Worm (Caenorhabditis elegans): Measurements from ENCODE around the gene dod-3.

The dod-3 gene

DNA sequence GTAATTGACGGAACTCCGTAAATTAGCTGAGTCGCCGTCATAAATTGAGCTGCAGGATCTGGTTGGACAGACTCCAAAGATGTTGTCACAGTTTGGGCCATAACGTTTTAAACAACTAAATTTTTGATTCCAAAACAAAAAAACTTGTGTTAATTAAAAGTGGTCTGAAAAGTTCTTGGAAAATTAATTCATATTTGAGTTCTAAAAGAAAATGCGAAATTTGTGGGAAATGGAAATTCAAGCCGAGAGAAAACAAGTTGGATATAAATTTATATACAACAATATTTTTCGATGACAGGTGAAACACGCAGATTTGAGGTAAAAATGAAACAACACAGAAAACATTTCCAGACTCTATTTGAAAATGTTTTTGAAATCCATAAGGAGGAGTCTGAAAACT lies 5.7 kb downstream of the dod-3 start, which contains the start of gene srg-59:
TSS of gene srg-59 (minus strand) at position 101 of the 400 bp plus-strand sequence.
- TF ChIP-seq lin-32 (GFP tag; optimal IDR thresholded peaks at IDR 0.05) (no peak), unc-62 (GFP tag; optimal IDR thresholded peaks at IDR 0.05) (no peak), ces-1 (GFP tag; optimal IDR thresholded peaks at IDR 0.05) (no peak), drap-1 (GFP tag; optimal IDR thresholded peaks at IDR 0.05) (no peak), elt-1 (tag; optimal IDR thresholded peaks at IDR 0.05; ENCODE audit: borderline replicate concordance, insufficient read depth) (no peak), nhr-76 (tag; optimal IDR thresholded peaks at IDR 0.05) (no peak), unc-39 (tag; optimal IDR thresholded peaks at IDR 0.05) (no peak), M03D4.4 (tag; optimal IDR thresholded peaks at IDR 0.05) (no peak), lin-13 (tag; optimal IDR thresholded peaks at IDR 0.05) (no peak), ceh-39 (tag; optimal IDR thresholded peaks at IDR 0.05) (no peak), nhr-237 (tag; optimal IDR thresholded peaks at IDR 0.05) (no peak), flh-1 (GFP tag; optimal IDR thresholded peaks at IDR 0.05) (no peak)

DNA sequence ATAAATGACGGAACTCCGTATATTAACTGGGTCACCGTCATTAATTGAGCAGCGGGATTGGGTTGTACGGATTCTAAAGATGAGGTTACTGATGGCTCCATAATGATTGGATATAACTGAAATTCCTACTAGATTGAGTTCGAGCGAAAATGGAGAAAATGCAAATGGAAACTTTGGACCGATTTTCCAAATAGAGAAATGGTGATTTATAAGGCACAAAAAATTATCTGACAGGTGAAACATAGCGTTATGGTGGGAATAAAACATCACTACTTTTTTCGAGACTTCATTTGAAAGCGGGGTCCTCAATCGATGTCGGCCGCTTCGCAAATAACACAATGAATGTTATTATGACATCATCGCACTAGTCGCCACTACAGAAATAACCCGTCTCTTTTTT lies 8.3 kb downstream of the dod-3 start, which contains the start of gene srg-60:
TSS of gene srg-60 (minus strand) at position 101 of the 400 bp plus-strand sequence.
- TF ChIP-seq ceh-83 (GFP tag; optimal IDR thresholded peaks at IDR 0.05) (no peak), ham-2 (GFP tag; optimal IDR thresholded peaks at IDR 0.05) (no peak), mep-1 (tag; optimal IDR thresholded peaks at IDR 0.05) (no peak), flh-1 (GFP tag; optimal IDR thresholded peaks at IDR 0.05) (no peak), ces-1 (GFP tag; optimal IDR thresholded peaks at IDR 0.05) (no peak), snpc-4 (tag; optimal IDR thresholded peaks at IDR 0.05) (no peak), pha-4 (tag; optimal IDR thresholded peaks at IDR 0.05) (no peak), unc-120 (tag; optimal IDR thresholded peaks at IDR 0.05; ENCODE audit: poor library complexity, severe bottlenecking) (no peak), zip-8 (tag; optimal IDR thresholded peaks at IDR 0.05) (no peak), unc-62 (GFP tag; optimal IDR thresholded peaks at IDR 0.05) (no peak), nhr-28 (tag; optimal IDR thresholded peaks at IDR 0.05) (no peak), lin-13 (tag; optimal IDR thresholded peaks at IDR 0.05) (no peak), elt-1 (tag; optimal IDR thresholded peaks at IDR 0.05; ENCODE audit: borderline replicate concordance, insufficient read depth) (no peak), elt-3 (tag; optimal IDR thresholded peaks at IDR 0.05) (no peak), ztf-11 (tag; optimal IDR thresholded peaks at IDR 0.05) (no peak), ceh-39 (tag; optimal IDR thresholded peaks at IDR 0.05) (no peak), lsy-2 (tag; optimal IDR thresholded peaks at IDR 0.05) (no peak), sptf-1 (tag; optimal IDR thresholded peaks at IDR 0.05) (no peak), sem-2 (GFP tag; optimal IDR thresholded peaks at IDR 0.05) (no peak), mab-5 (tag; optimal IDR thresholded peaks at IDR 0.05) (no peak)

DNA sequence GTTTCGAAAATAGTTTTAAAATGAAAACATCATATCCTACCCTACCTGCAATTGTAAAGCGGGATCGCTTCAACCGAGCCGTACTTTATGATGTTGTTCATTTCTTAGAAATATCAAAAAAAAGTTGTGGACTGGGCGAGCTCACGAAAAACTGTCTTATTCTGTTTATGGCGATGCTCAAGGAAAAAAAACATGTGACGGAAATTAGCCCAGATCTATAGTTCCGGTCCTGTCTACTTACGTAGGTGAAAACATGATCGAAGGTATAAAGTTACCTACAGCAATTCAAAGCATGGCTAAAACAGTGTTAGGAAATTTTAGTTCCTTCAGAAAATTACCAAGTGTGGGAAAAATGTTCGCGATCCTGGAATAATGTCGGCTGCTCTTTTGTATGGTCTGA lies 10.1 kb downstream of the dod-3 start, which contains the start of gene srt-27:
TSS of gene srt-27 (minus strand) at position 101 of the 400 bp plus-strand sequence.
- TF ChIP-seq mls-2 (tag; optimal IDR thresholded peaks at IDR 0.05), result no peak
- no peak for TF ChIP-seq blmp-1 (tag; optimal IDR thresholded peaks at IDR 0.05)
- TF ChIP-seq pha-4 (tag; optimal IDR thresholded peaks at IDR 0.05), result no peak
- TF ChIP-seq unc-62 (GFP tag; optimal IDR thresholded peaks at IDR 0.05), result no peak
- TF ChIP-seq zip-8 (tag; optimal IDR thresholded peaks at IDR 0.05), result no peak
- no peak for TF ChIP-seq elt-3 (tag; optimal IDR thresholded peaks at IDR 0.05)
- TF ChIP-seq lin-13 (tag; optimal IDR thresholded peaks at IDR 0.05), result no peak

DNA sequence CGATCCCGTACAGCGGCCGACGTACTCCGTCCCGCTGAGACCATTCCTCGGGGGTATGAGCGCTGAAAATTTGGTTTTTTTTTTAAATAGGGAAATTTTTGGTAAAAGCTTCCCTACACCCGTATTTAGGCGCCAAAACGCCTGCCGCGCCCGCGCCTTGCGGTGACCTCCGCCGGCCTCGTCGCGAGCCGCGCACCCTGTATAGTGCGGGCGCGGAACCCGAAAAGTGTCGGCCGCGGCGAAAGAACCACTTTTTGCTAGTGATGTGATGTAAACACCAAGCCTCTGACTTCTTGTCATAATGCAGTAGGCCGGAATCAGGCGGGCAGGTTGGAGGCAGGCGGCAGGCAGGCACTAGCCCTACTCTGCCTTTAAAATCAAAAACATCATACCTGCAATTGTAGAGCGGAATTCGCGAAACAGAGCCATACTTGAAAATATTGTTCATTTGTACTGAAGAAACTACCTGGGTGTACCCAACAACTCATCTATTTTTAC lies 12.2 kb downstream of the dod-3 start, which contains the start of gene srt-29:
TSS of gene srt-29 (minus strand) at position 448 of the 498 bp plus-strand sequence.
- TF ChIP-seq nhr-76 (tag; optimal IDR thresholded peaks at IDR 0.05) (no peak), snpc-4 (tag; optimal IDR thresholded peaks at IDR 0.05) (no peak), ceh-43 (GFP tag; optimal IDR thresholded peaks at IDR 0.05) (no peak), nhr-28 (tag; optimal IDR thresholded peaks at IDR 0.05) (no peak), ceh-83 (GFP tag; optimal IDR thresholded peaks at IDR 0.05) (no peak), unc-120 (tag; optimal IDR thresholded peaks at IDR 0.05; ENCODE audit: poor library complexity, severe bottlenecking) (no peak), mep-1 (tag; optimal IDR thresholded peaks at IDR 0.05) (no peak), ceh-39 (tag; optimal IDR thresholded peaks at IDR 0.05) (no peak), lin-13 (tag; optimal IDR thresholded peaks at IDR 0.05) (no peak), elt-1 (tag; optimal IDR thresholded peaks at IDR 0.05; ENCODE audit: borderline replicate concordance, insufficient read depth) (no peak), pha-4 (tag; optimal IDR thresholded peaks at IDR 0.05) (no peak), cnd-1 (tag; optimal IDR thresholded peaks at IDR 0.05) (no peak), mab-5 (tag; optimal IDR thresholded peaks at IDR 0.05) (no peak), tbx-8 (GFP tag; optimal IDR thresholded peaks at IDR 0.05) (no peak), hlh-1 (tag; optimal IDR thresholded peaks at IDR 0.05) (no peak), sptf-1 (tag; optimal IDR thresholded peaks at IDR 0.05) (no peak), elt-3 (tag; optimal IDR thresholded peaks at IDR 0.05) (no peak)
